Fruit fly (Drosophila melanogaster): ENCODE data around the gene spo.

DNA sequence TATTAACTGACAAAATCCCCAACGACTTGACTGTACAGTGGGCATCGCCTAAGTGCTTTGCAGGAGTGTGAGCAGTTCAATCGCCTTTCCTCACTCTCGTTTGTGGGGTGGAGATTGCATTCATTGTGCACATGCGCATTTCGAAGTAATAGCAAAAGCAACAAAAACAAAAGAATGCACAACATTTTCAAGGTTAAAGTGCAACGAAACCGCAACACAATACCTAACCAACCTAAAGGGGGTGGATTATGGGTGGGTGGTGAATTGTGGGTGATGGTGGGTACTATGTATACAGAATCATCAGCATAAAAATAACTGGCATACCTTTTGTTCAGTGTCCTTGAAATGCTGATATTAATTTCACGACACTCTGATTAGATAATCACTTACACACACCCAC, 47.1 kb upstream of the spo start:
- TF ChIP-seq CG8159 (tag; optimal IDR thresholded peaks at IDR 0.05) (no peak), gl (tag; optimal IDR thresholded peaks at IDR 0.05) (no peak), Ets98B (GFP tag; IDR thresholded peaks at IDR 0.05) (no peak), fd96Ca (GFP tag; IDR thresholded peaks at IDR 0.05) (no peak), CG10348 (GFP tag; IDR thresholded peaks at IDR 0.05) (no peak), CG17806 (tag; optimal IDR thresholded peaks at IDR 0.05) (no peak), CG4496 (GFP tag; IDR thresholded peaks at IDR 0.05) (no peak), EcR (GFP tag; optimal IDR thresholded peaks at IDR 0.05) (peak; percentile 85), CG15710 (tag; optimal IDR thresholded peaks at IDR 0.05) (no peak), CG8301 (tag; optimal IDR thresholded peaks at IDR 0.05) (no peak), Pif1B (GFP tag; optimal IDR thresholded peaks at IDR 0.05) (no peak), CG32121 (GFP tag; IDR thresholded peaks at IDR 0.05) (no peak), rn (GFP tag; IDR thresholded peaks at IDR 0.05) (no peak), CG9948 (tag; optimal IDR thresholded peaks at IDR 0.05) (no peak)
